Fruit fly (Drosophila melanogaster) whole organism, embryonic: ENCODE measurements around the gene AlkB.

Experiments
- Adf1 ChIP-seq: fragments of 200-800 bp; sonication (Bioruptor generic); IDR thresholded peaks from 2 replicates; pipeline ENCODE4 v1.3.6; 2022; ENCODE audit warnings: missing biosample characterization, missing genetic modification characterization
- Awh ChIP-seq: fragments of 200-800 bp; sonication (Bioruptor generic); IDR thresholded peaks from 2 replicates; pipeline ENCODE4, ENCODE4 v1.3.6; 2022; ENCODE audit warnings: missing biosample characterization, missing genetic modification characterization
- CG10565 ChIP-seq: fragments of 200-800 bp; sonication (Bioruptor generic); optimal IDR thresholded peaks from 3 replicates; lab custom pipeline; 2016; ENCODE audit warnings: missing biosample characterization, mild to moderate bottlenecking, missing genetic modification characterization
- CG11723 ChIP-seq: fragments of 200-800 bp; sonication (Bioruptor generic); optimal IDR thresholded peaks from 2 replicates; lab custom pipeline; 2017; ENCODE audit warnings: missing biosample characterization, mild to moderate bottlenecking, missing genetic modification characterization
- CG12659 ChIP-seq: fragments of 200-800 bp; sonication (Bioruptor generic); optimal IDR thresholded peaks from 3 replicates; lab custom pipeline; 2017; ENCODE audit warnings: mild to moderate bottlenecking, missing biosample characterization, missing genetic modification reagents, missing genetic modification characterization
- CG17328 ChIP-seq: fragments of 200-800 bp; sonication (Bioruptor generic); IDR thresholded peaks from 2 replicates; pipeline ENCODE4 v1.3.6; 2022; ENCODE audit warnings: missing biosample characterization, missing genetic modification characterization
- CG17359 ChIP-seq: fragments of 200-800 bp; sonication (Bioruptor generic); optimal IDR thresholded peaks from 3 replicates; lab custom pipeline; 2018; ENCODE audit warnings: missing biosample characterization, mild to moderate bottlenecking, missing genetic modification characterization, moderate library complexity
- CG3163 ChIP-seq: fragments of 200-800 bp; sonication (Bioruptor generic); optimal IDR thresholded peaks from 3 replicates; lab custom pipeline; 2016; ENCODE audit warnings: missing biosample characterization, missing genetic modification characterization
- CG32767 ChIP-seq: fragments of 200-800 bp; sonication (Bioruptor generic); IDR thresholded peaks from 2 replicates; pipeline ENCODE4 v1.3.6; 2022; ENCODE audit warnings: missing biosample characterization, missing genetic modification characterization
- CG33213 ChIP-seq: fragments of 200-800 bp; sonication (Bioruptor generic); optimal IDR thresholded peaks from 3 replicates; lab custom pipeline; 2016; ENCODE audit warnings: missing biosample characterization, missing genetic modification characterization
- CG33557 ChIP-seq: fragments of 200-800 bp; sonication (Bioruptor generic); optimal IDR thresholded peaks from 2 replicates; lab custom pipeline; 2019; ENCODE audit warnings: missing biosample characterization, mild to moderate bottlenecking, missing genetic modification characterization, moderate library complexity
- CG3995 ChIP-seq: fragments of 200-800 bp; sonication (Bioruptor generic); optimal IDR thresholded peaks from 3 replicates; lab custom pipeline; 2016; ENCODE audit warnings: missing biosample characterization, missing genetic modification characterization
- CG4282 ChIP-seq: fragments of 200-800 bp; sonication (Bioruptor generic); optimal IDR thresholded peaks from 2 replicates; lab custom pipeline; 2016; ENCODE audit warnings: missing biosample characterization, missing genetic modification characterization
- CG6254 ChIP-seq: fragments of 200-800 bp; sonication (Bioruptor generic); optimal IDR thresholded peaks from 3 replicates; lab custom pipeline; 2017; ENCODE audit warnings: mild to moderate bottlenecking, missing biosample characterization, missing genetic modification reagents, missing genetic modification characterization
- CG9215 ChIP-seq: fragments of 200-800 bp; sonication (Bioruptor generic); IDR thresholded peaks from 2 replicates; pipeline ENCODE4 v1.3.6; 2022; ENCODE audit warnings: missing biosample characterization, missing genetic modification characterization
- Dek ChIP-seq: fragments of 200-800 bp; sonication (Bioruptor generic); optimal IDR thresholded peaks from 3 replicates; lab custom pipeline; 2019; ENCODE audit warnings: missing biosample characterization, mild to moderate bottlenecking, missing genetic modification characterization, moderate library complexity
- ERR ChIP-seq: fragments of 200-800 bp; sonication (Bioruptor generic); optimal IDR thresholded peaks from 2 replicates; lab custom pipeline; 2016; ENCODE audit warnings: missing biosample characterization, missing genetic modification characterization
- Eip74EF ChIP-seq, 2 experiments: fragments of 200-800 bp in 1 of 2; fragments of >200 bp in 1 of 2; sonication (Bioruptor generic) in 1 of 2; optimal IDR thresholded peaks; 2 replicates each; lab custom pipeline; 2017 to 2019; ENCODE audit warnings: missing biosample characterization in 2 of 2, missing genetic modification characterization in 2 of 2, mild to moderate bottlenecking in 1 of 2, moderate library complexity in 1 of 2
- HLH3B ChIP-seq: fragments of 200-800 bp; sonication (Bioruptor generic); IDR thresholded peaks from 2 replicates; pipeline ENCODE4 v1.3.6; 2022; ENCODE audit warnings: missing biosample characterization, missing genetic modification characterization
- HLH54F ChIP-seq: fragments of 200-800 bp; sonication (Bioruptor generic); optimal IDR thresholded peaks from 3 replicates; lab custom pipeline; 2016; ENCODE audit warnings: missing biosample characterization, missing genetic modification characterization
- HmgD ChIP-seq: fragments of 200-800 bp; sonication (Bioruptor generic); optimal IDR thresholded peaks from 3 replicates; lab custom pipeline; 2016; ENCODE audit warnings: missing biosample characterization, missing genetic modification characterization
- Mes4 ChIP-seq: fragments of 200-800 bp; sonication (Bioruptor generic); optimal IDR thresholded peaks from 2 replicates; lab custom pipeline; 2016; ENCODE audit warnings: missing biosample characterization, missing genetic modification characterization
- Poxn ChIP-seq: fragments of 200-800 bp; sonication (Bioruptor generic); IDR thresholded peaks from 2 replicates; pipeline ENCODE4 v1.3.6; 2022; ENCODE audit warnings: missing biosample characterization, missing genetic modification characterization
- Tbp ChIP-seq: fragments of >200 bp; optimal IDR thresholded peaks from 2 replicates; lab custom pipeline; 2018; ENCODE audit warnings: missing biosample characterization, missing genetic modification characterization
- bowl ChIP-seq: fragments of 200-800 bp; sonication (Bioruptor generic); IDR thresholded peaks from 2 replicates; pipeline ENCODE4 v1.3.6; 2022; ENCODE audit warnings: missing biosample characterization, missing genetic modification characterization
- br ChIP-seq: fragments of >200 bp; optimal IDR thresholded peaks from 2 replicates; lab custom pipeline; 2017
- bsh ChIP-seq, 2 experiments: fragments of 200-800 bp; sonication (Bioruptor generic); optimal IDR thresholded peaks; 2 replicates each; lab custom pipeline; 2017 to 2018; ENCODE audit warnings: mild to moderate bottlenecking in 2 of 2, missing biosample characterization in 2 of 2, missing genetic modification characterization in 2 of 2, moderate library complexity in 1 of 2
- cas ChIP-seq: fragments of 200-800 bp; sonication (Bioruptor generic); IDR thresholded peaks from 2 replicates; pipeline ENCODE4 v1.3.6; 2022; ENCODE audit warnings: missing biosample characterization, missing genetic modification characterization
- chn ChIP-seq: fragments of 200-800 bp; sonication (Bioruptor generic); optimal IDR thresholded peaks from 2 replicates; lab custom pipeline; 2016; ENCODE audit warnings: missing biosample characterization, missing genetic modification characterization
- da ChIP-seq: fragments of 200-800 bp; sonication (Bioruptor generic); optimal IDR thresholded peaks from 2 replicates; lab custom pipeline; 2016; ENCODE audit warnings: missing biosample characterization, missing genetic modification characterization
- dimm ChIP-seq: fragments of 200-800 bp; sonication (Bioruptor generic); IDR thresholded peaks from 2 replicates; pipeline ENCODE4 v1.3.6; 2022; ENCODE audit warnings: missing biosample characterization, missing genetic modification characterization
- dmrt99B ChIP-seq: fragments of 200-800 bp; sonication (Bioruptor generic); optimal IDR thresholded peaks from 2 replicates; lab custom pipeline; 2018; ENCODE audit warnings: missing biosample characterization, mild to moderate bottlenecking, missing genetic modification characterization, moderate library complexity
- dpn ChIP-seq, 2 experiments: fragments of 200-800 bp; sonication (Bioruptor generic); optimal IDR thresholded peaks; 3 replicates each; lab custom pipeline; 2016; ENCODE audit warnings: missing biosample characterization in 2 of 2, missing genetic modification characterization in 2 of 2
- dysf ChIP-seq: fragments of 200-800 bp; sonication (Bioruptor generic); IDR thresholded peaks from 3 replicates; pipeline ENCODE4 v1.3.6; 2022; ENCODE audit warnings: missing biosample characterization, missing genetic modification characterization
- gsb ChIP-seq: fragments of 200-800 bp; sonication (Bioruptor generic); IDR thresholded peaks from 2 replicates; pipeline ENCODE4 v1.3.6; 2022; ENCODE audit warnings: missing biosample characterization, missing genetic modification characterization
- kah ChIP-seq: fragments of 200-800 bp; sonication (Bioruptor generic); optimal IDR thresholded peaks from 2 replicates; lab custom pipeline; 2018; ENCODE audit warnings: missing biosample characterization, mild to moderate bottlenecking, missing genetic modification characterization
- odd ChIP-seq: fragments of 200-800 bp; sonication (Bioruptor generic); optimal IDR thresholded peaks from 2 replicates; lab custom pipeline; 2017; ENCODE audit warnings: missing biosample characterization, mild to moderate bottlenecking, missing genetic modification characterization
- otp ChIP-seq: fragments of 200-800 bp; sonication (Bioruptor generic); IDR thresholded peaks from 3 replicates; pipeline ENCODE4, ENCODE4 v1.3.6; 2022; ENCODE audit warnings: missing biosample characterization, missing genetic modification characterization
- p53 ChIP-seq: fragments of 200-800 bp; sonication (Bioruptor generic); optimal IDR thresholded peaks from 2 replicates; lab custom pipeline; 2016; ENCODE audit warnings: missing biosample characterization, missing genetic modification characterization
- phol ChIP-seq: fragments of 200-800 bp; sonication (Bioruptor generic); optimal IDR thresholded peaks from 3 replicates; lab custom pipeline; 2018; ENCODE audit warnings: missing biosample characterization, mild to moderate bottlenecking, missing genetic modification characterization, moderate library complexity
- pita ChIP-seq: fragments of 200-800 bp; sonication (Bioruptor generic); optimal IDR thresholded peaks from 2 replicates; lab custom pipeline; 2017; ENCODE audit warnings: missing biosample characterization, mild to moderate bottlenecking, missing genetic modification characterization
- sisA ChIP-seq: fragments of 200-800 bp; sonication (Bioruptor generic); IDR thresholded peaks from 2 replicates; pipeline ENCODE4 v1.3.6; 2022; ENCODE audit warnings: missing biosample characterization, missing genetic modification characterization
- ssp ChIP-seq: fragments of 200-800 bp; sonication (Bioruptor generic); IDR thresholded peaks from 2 replicates; pipeline ENCODE4 v1.3.6; 2022; ENCODE audit warnings: missing biosample characterization, missing genetic modification characterization
- stc ChIP-seq: fragments of 200-800 bp; sonication (Bioruptor generic); IDR thresholded peaks from 2 replicates; pipeline ENCODE4 v1.3.6; 2022; ENCODE audit warnings: missing biosample characterization, missing genetic modification characterization
- wdn ChIP-seq: fragments of 200-800 bp; sonication (Bioruptor generic); IDR thresholded peaks from 2 replicates; pipeline ENCODE4 v1.3.6; 2022; ENCODE audit warnings: missing biosample characterization, missing genetic modification characterization
- yki ChIP-seq: fragments of >200 bp; optimal IDR thresholded peaks from 3 replicates; lab custom pipeline; 2018

Gene AlkB

dm6 chrX:15887247-15887616 lies 27.9 kb upstream of the AlkB start, which contains the start of gene tay (continued):
- peak; percentile 28 for TF ChIP-seq CG33213 (GFP tag; lab: Kevin White, UChicago)
- TF ChIP-seq otp (GFP tag; lab: Robert Waterston, UW): no peak
- TF ChIP-seq HmgD (GFP tag; lab: Kevin White, UChicago): peak; percentile 10
- TF ChIP-seq kah (GFP tag; lab: Kevin White, UChicago): no peak
- TF ChIP-seq gsb (GFP tag; lab: Robert Waterston, UW): no peak
- TF ChIP-seq Dek (tag; lab: Kevin White, UChicago): no peak
- no peak for TF ChIP-seq CG32767 (GFP tag; lab: Robert Waterston, UW)
- no peak for TF ChIP-seq dimm (GFP tag; lab: Robert Waterston, UW)
- no peak for TF ChIP-seq Eip74EF (GFP tag; optimal IDR thresholded peaks at IDR 0.05; lab: Kevin White, UChicago)
- no peak for TF ChIP-seq CG3163 (GFP tag; lab: Kevin White, UChicago)
- TF ChIP-seq sisA (GFP tag; lab: Robert Waterston, UW): no peak
- TF ChIP-seq ssp (GFP tag; lab: Robert Waterston, UW): peak; percentile 95
- no peak for TF ChIP-seq dpn (GFP tag; optimal IDR thresholded peaks at IDR 0.05; lab: Kevin White, UChicago)
- TF ChIP-seq HLH3B: no peak
- TF ChIP-seq Awh (GFP tag; lab: Robert Waterston, UW): no peak
- TF ChIP-seq stc: no peak
- TF ChIP-seq p53 (GFP tag; lab: Kevin White, UChicago): no peak
- TF ChIP-seq Mes4 (GFP tag; lab: Kevin White, UChicago): no peak
- TF ChIP-seq CG17359 (tag; lab: Kevin White, UChicago): no peak
- TF ChIP-seq bsh (GFP tag; optimal IDR thresholded peaks at IDR 0.05; lab: Kevin White, UChicago): no peak
- no peak for TF ChIP-seq br
- TF ChIP-seq Poxn (GFP tag; lab: Robert Waterston, UW): no peak
- TF ChIP-seq yki (lab: Kevin White, UChicago): no peak
- TF ChIP-seq phol (tag; lab: Kevin White, UChicago): peak; percentile 29
- no peak for TF ChIP-seq odd (GFP tag; lab: Kevin White, UChicago)
- no peak for TF ChIP-seq chn
- peak; percentile 98 for TF ChIP-seq CG3995 (GFP tag; lab: Kevin White, UChicago)
- no peak for TF ChIP-seq pita (GFP tag; lab: Kevin White, UChicago)
- no peak for TF ChIP-seq Tbp
- no peak for TF ChIP-seq wdn (GFP tag; lab: Robert Waterston, UW)
- TF ChIP-seq CG9215 (GFP tag; lab: Robert Waterston, UW): no peak
- TF ChIP-seq ERR (GFP tag; lab: Kevin White, UChicago): no peak
- TF ChIP-seq bowl: no peak
- peak; percentile 20 for TF ChIP-seq CG11723 (GFP tag; lab: Kevin White, UChicago)
- no peak for TF ChIP-seq CG10565 (GFP tag; lab: Kevin White, UChicago)
- no peak for TF ChIP-seq CG17328
- TF ChIP-seq CG6254: no peak
- no peak for TF ChIP-seq cas (GFP tag; lab: Robert Waterston, UW)
- TF ChIP-seq dmrt99B (tag; lab: Kevin White, UChicago): no peak
- TF ChIP-seq Adf1 (GFP tag; lab: Robert Waterston, UW): no peak
- no peak for TF ChIP-seq CG4282
- no peak for TF ChIP-seq CG33557 (GFP tag; lab: Kevin White, UChicago)
- no peak for TF ChIP-seq HLH54F (GFP tag; lab: Kevin White, UChicago)
- TF ChIP-seq CG12659 (GFP tag; lab: Kevin White, UChicago): peak; percentile 74
- TF ChIP-seq dysf: no peak
- TF ChIP-seq da (GFP tag; lab: Kevin White, UChicago): no peak
